Fruit fly (Drosophila melanogaster): ENCODE measurements around the gene Scsalpha1.

The Scsalpha1 gene

DNA sequence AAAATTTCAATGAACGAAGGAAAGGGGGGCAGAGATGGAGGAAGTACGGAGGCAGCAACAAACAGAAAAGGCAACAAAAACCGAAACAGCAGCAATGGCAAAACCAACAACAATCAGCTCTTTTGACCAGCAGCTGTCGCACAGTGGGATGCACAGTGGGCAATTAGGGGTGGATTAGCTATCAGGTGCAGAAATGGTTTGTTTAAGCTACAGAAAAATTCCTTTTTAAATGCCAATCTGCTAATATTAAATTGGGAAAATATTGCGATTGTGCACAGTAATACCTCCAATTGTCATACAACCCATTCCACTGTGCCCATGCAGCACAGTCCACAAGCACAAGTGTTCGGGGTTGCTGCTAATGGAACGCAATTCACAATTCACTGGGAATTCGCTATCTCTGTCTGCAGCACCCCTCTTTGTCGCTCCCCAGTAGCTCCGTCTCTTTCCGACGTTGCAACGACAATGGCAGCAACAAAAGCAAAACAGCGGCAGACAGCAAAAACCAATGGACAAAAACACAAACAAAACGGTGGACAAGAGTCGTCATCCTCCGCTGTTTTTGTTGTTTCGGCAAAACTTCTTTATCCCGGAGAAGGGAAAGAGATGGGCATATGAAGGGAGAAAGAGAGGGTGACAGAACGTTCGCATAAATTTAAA is 28.9 kb upstream of the Scsalpha1 start (continued):
- TF ChIP-seq CG10267 (tag; optimal IDR thresholded peaks at IDR 0.05) (peak; percentile 77), exex (tag; optimal IDR thresholded peaks at IDR 0.05) (peak; percentile 19), unc-4 (GFP tag; IDR thresholded peaks at IDR 0.05; ENCODE audit: partially characterized antibody) (no peak), PHDP (tag; optimal IDR thresholded peaks at IDR 0.05) (peak; percentile 95), yki (optimal IDR thresholded peaks at IDR 0.05) (no peak), nau (GFP tag; optimal IDR thresholded peaks at IDR 0.05) (peak; percentile 91), Hey (tag; optimal IDR thresholded peaks at IDR 0.05) (peak; percentile 66), Doc2 (GFP tag; IDR thresholded peaks at IDR 0.05) (peak; percentile 94), Trl (optimal IDR thresholded peaks at IDR 0.05) (no peak), Trl (GFP tag; optimal IDR thresholded peaks at IDR 0.05) (peak; percentile 96), eyg (GFP tag; optimal IDR thresholded peaks at IDR 0.05) (peak; percentile 82), CG9727 (GFP tag; optimal IDR thresholded peaks at IDR 0.05) (peak; percentile 92), BEAF-32 (GFP tag; optimal IDR thresholded peaks at IDR 0.05) (no peak), org-1 (GFP tag; optimal IDR thresholded peaks at IDR 0.05) (peak; percentile 94), CG16863 (GFP tag; optimal IDR thresholded peaks at IDR 0.05) (peak; percentile 96), row (GFP tag; IDR thresholded peaks at IDR 0.05) (peak; percentile 94), CG1832 (GFP tag; optimal IDR thresholded peaks at IDR 0.05) (peak; percentile 80), TFAM (GFP tag; optimal IDR thresholded peaks at IDR 0.05) (peak; percentile 13), mam (GFP tag; optimal IDR thresholded peaks at IDR 0.05) (peak; percentile 94), CG8359 (GFP tag; optimal IDR thresholded peaks at IDR 0.05; ENCODE audit: borderline replicate concordance) (peak; percentile 74), CG8281 (tag; optimal IDR thresholded peaks at IDR 0.05) (peak; percentile 60), D19A (tag; optimal IDR thresholded peaks at IDR 0.05) (peak; percentile 81), CrebB (tag; optimal IDR thresholded peaks at IDR 0.05) (peak; percentile 91), CG3995 (GFP tag; optimal IDR thresholded peaks at IDR 0.05) (peak; percentile 19), CG5245 (GFP tag; optimal IDR thresholded peaks at IDR 0.05) (peak; percentile 92), CG9797 (GFP tag; optimal IDR thresholded peaks at IDR 0.05) (no peak), bowl (GFP tag; IDR thresholded peaks at IDR 0.05) (peak; percentile 83), CG8478 (optimal IDR thresholded peaks at IDR 0.05) (peak; percentile 75), Mes4 (GFP tag; optimal IDR thresholded peaks at IDR 0.05) (peak; percentile 95), schlank (tag; optimal IDR thresholded peaks at IDR 0.05) (peak; percentile 76), nom (GFP tag; optimal IDR thresholded peaks at IDR 0.05) (peak; percentile 80), CG9215 (GFP tag; IDR thresholded peaks at IDR 0.05) (peak; percentile 88; the same call in 1 of the 2 replicates), CG12942 (GFP tag; optimal IDR thresholded peaks at IDR 0.05) (peak; percentile 93), fu2 (GFP tag; optimal IDR thresholded peaks at IDR 0.05) (peak; percentile 89), pzg (GFP tag; optimal IDR thresholded peaks at IDR 0.05) (no peak), knrl (GFP tag; IDR thresholded peaks at IDR 0.05; ENCODE audit: partially characterized antibody) (peak; percentile 43; the same call in 1 of the 3 replicates), ab (GFP tag; optimal IDR thresholded peaks at IDR 0.05) (peak; percentile 94), Antp (GFP tag; optimal IDR thresholded peaks at IDR 0.05) (peak; percentile 98), YL-1 (GFP tag; optimal IDR thresholded peaks at IDR 0.05) (peak; percentile 52), salm (tag; optimal IDR thresholded peaks at IDR 0.05) (peak; percentile 90), shn (GFP tag; optimal IDR thresholded peaks at IDR 0.05) (peak; percentile 97), crc (GFP tag; optimal IDR thresholded peaks at IDR 0.05) (peak; percentile 91), sens-2 (GFP tag; IDR thresholded peaks at IDR 0.05) (peak; percentile 95), gce (GFP tag; IDR thresholded peaks at IDR 0.05) (peak; percentile 96), CG4707 (GFP tag; optimal IDR thresholded peaks at IDR 0.05) (peak; percentile 99), peb (GFP tag; IDR thresholded peaks at IDR 0.05) (peak; percentile 94), twi (tag; optimal IDR thresholded peaks at IDR 0.05) (peak; percentile 74), cato (GFP tag; optimal IDR thresholded peaks at IDR 0.05; ENCODE audit: borderline replicate concordance) (peak; percentile 87), CG1792 (GFP tag; optimal IDR thresholded peaks at IDR 0.05) (peak; percentile 87), CG7963 (GFP tag; IDR thresholded peaks at IDR 0.05; ENCODE audit: partially characterized antibody) (no peak)

Measured in whole organism, embryonic.